Fruit fly (Drosophila melanogaster) whole organism, embryonic: ENCODE data around the gene CG32944.

Source experiments
- Atf6 ChIP-seq: fragments of 200-800 bp; sonication (Bioruptor generic); IDR thresholded peaks from 2 replicates; pipeline ENCODE4 v1.3.6; 2022; ENCODE audit warnings: missing biosample characterization, missing genetic modification characterization
- B-H2 ChIP-seq: fragments of 200-800 bp; sonication (Bioruptor generic); optimal IDR thresholded peaks from 2 replicates; lab custom pipeline; 2018; ENCODE audit warnings: missing biosample characterization, mild to moderate bottlenecking, missing genetic modification characterization
- BtbVII ChIP-seq: fragments of 200-800 bp; sonication (Bioruptor generic); optimal IDR thresholded peaks from 3 replicates; lab custom pipeline; 2017; ENCODE audit warnings: missing biosample characterization, mild to moderate bottlenecking, missing genetic modification characterization
- Bteb2 ChIP-seq: fragments of 200-800 bp; sonication (Bioruptor generic); optimal IDR thresholded peaks from 2 replicates; lab custom pipeline; 2016; ENCODE audit warnings: missing biosample characterization, missing genetic modification characterization
- CG10431 ChIP-seq: fragments of 200-800 bp; sonication (Bioruptor generic); optimal IDR thresholded peaks from 3 replicates; lab custom pipeline; 2018; ENCODE audit warnings: missing biosample characterization, mild to moderate bottlenecking, missing genetic modification characterization
- CG10565 ChIP-seq: fragments of 200-800 bp; sonication (Bioruptor generic); optimal IDR thresholded peaks from 3 replicates; lab custom pipeline; 2016; ENCODE audit warnings: missing biosample characterization, mild to moderate bottlenecking, missing genetic modification characterization
- CG12155 ChIP-seq: fragments of 200-800 bp; sonication (Bioruptor generic); optimal IDR thresholded peaks from 3 replicates; lab custom pipeline; 2016; ENCODE audit warnings: missing biosample characterization, missing genetic modification characterization
- CG14050 ChIP-seq: fragments of 200-800 bp; sonication (Bioruptor generic); IDR thresholded peaks from 3 replicates; pipeline ENCODE4 v1.3.6; 2022; ENCODE audit warnings: missing biosample characterization, missing genetic modification characterization
- CG15514 ChIP-seq: fragments of 200-800 bp; sonication (Bioruptor generic); optimal IDR thresholded peaks from 3 replicates; lab custom pipeline; 2017; ENCODE audit warnings: missing biosample characterization, missing genetic modification characterization, mild to moderate bottlenecking, moderate library complexity, missing genetic modification reagents
- CG1792 ChIP-seq: fragments of 200-800 bp; sonication (Bioruptor generic); optimal IDR thresholded peaks from 2 replicates; lab custom pipeline; 2016; ENCODE audit warnings: missing biosample characterization, missing genetic modification characterization
- CG1832 ChIP-seq: fragments of 200-800 bp; sonication (Bioruptor generic); optimal IDR thresholded peaks from 2 replicates; lab custom pipeline; 2017; ENCODE audit warnings: missing biosample characterization, mild to moderate bottlenecking, missing genetic modification characterization, inconsistent platforms
- CG18764 ChIP-seq: fragments of 200-800 bp; sonication (Bioruptor generic); optimal IDR thresholded peaks from 3 replicates; lab custom pipeline; 2016; ENCODE audit warnings: missing biosample characterization, missing genetic modification characterization
- CG2678 ChIP-seq: fragments of 200-800 bp; sonication (Bioruptor generic); optimal IDR thresholded peaks from 3 replicates; lab custom pipeline; 2019; ENCODE audit warnings: missing biosample characterization, mild to moderate bottlenecking, missing genetic modification characterization, moderate library complexity
- CG33557 ChIP-seq: fragments of 200-800 bp; sonication (Bioruptor generic); optimal IDR thresholded peaks from 2 replicates; lab custom pipeline; 2019; ENCODE audit warnings: missing biosample characterization, mild to moderate bottlenecking, missing genetic modification characterization, moderate library complexity
- CG3847 ChIP-seq: fragments of 200-800 bp; sonication (Bioruptor generic); IDR thresholded peaks from 2 replicates; pipeline ENCODE4 v1.3.6; 2022; ENCODE audit warnings: missing biosample characterization, missing genetic modification characterization
- CG9215 ChIP-seq: fragments of 200-800 bp; sonication (Bioruptor generic); IDR thresholded peaks from 2 replicates; pipeline ENCODE4 v1.3.6; 2022; ENCODE audit warnings: missing biosample characterization, missing genetic modification characterization
- CG9797 ChIP-seq: fragments of 200-800 bp; sonication (Bioruptor generic); optimal IDR thresholded peaks from 3 replicates; lab custom pipeline; 2018; ENCODE audit warnings: missing biosample characterization, mild to moderate bottlenecking, missing genetic modification characterization
- Chrac-16 ChIP-seq: fragments of 200-800 bp; sonication (Bioruptor generic); optimal IDR thresholded peaks from 3 replicates; lab custom pipeline; 2016; ENCODE audit warnings: missing biosample characterization, missing genetic modification characterization
- Dbx ChIP-seq: fragments of 200-800 bp; sonication (Bioruptor generic); IDR thresholded peaks from 3 replicates; pipeline ENCODE4 v1.3.6; 2022; ENCODE audit warnings: missing biosample characterization, missing genetic modification characterization
- Doc3 ChIP-seq: fragments of 200-800 bp; sonication (Bioruptor generic); IDR thresholded peaks from 3 replicates; pipeline ENCODE4 v1.3.6; 2022; ENCODE audit warnings: missing biosample characterization, missing genetic modification characterization; ENCODE audit not compliant: partially characterized antibody
- HLHmδ ChIP-seq: fragments of 200-800 bp; sonication (Bioruptor generic); optimal IDR thresholded peaks from 2 replicates; lab custom pipeline; 2018; ENCODE audit warnings: missing biosample characterization, mild to moderate bottlenecking, missing genetic modification characterization, moderate library complexity
- Hey ChIP-seq: fragments of 200-800 bp; sonication (Bioruptor generic); optimal IDR thresholded peaks from 3 replicates; lab custom pipeline; 2018; ENCODE audit warnings: missing biosample characterization, mild to moderate bottlenecking, missing genetic modification characterization
- Hmx ChIP-seq: fragments of 200-800 bp; sonication (Bioruptor generic); optimal IDR thresholded peaks from 2 replicates; lab custom pipeline; 2016; ENCODE audit warnings: missing biosample characterization, missing genetic modification characterization
- Jarid2 ChIP-seq: fragments of 200-800 bp; sonication (Bioruptor generic); optimal IDR thresholded peaks from 3 replicates; lab custom pipeline; 2017; ENCODE audit warnings: mild to moderate bottlenecking, missing biosample characterization, missing genetic modification reagents, missing genetic modification characterization
- Mad ChIP-seq: fragments of 200-800 bp; sonication (Bioruptor generic); optimal IDR thresholded peaks from 2 replicates; lab custom pipeline; 2016; ENCODE audit warnings: missing biosample characterization, missing genetic modification characterization
- Mes4 ChIP-seq: fragments of 200-800 bp; sonication (Bioruptor generic); optimal IDR thresholded peaks from 2 replicates; lab custom pipeline; 2016; ENCODE audit warnings: missing biosample characterization, missing genetic modification characterization
- NC2β ChIP-seq: fragments of 200-800 bp; sonication (Bioruptor generic); optimal IDR thresholded peaks from 2 replicates; lab custom pipeline; 2016; ENCODE audit warnings: missing biosample characterization, missing genetic modification characterization
- Nf-YA ChIP-seq: fragments of 200-800 bp; sonication (Bioruptor generic); IDR thresholded peaks from 2 replicates; pipeline ENCODE4 v1.3.6; 2022; ENCODE audit warnings: missing biosample characterization, missing genetic modification characterization
- Ptx1 ChIP-seq: fragments of 200-800 bp; sonication (Bioruptor generic); IDR thresholded peaks from 2 replicates; pipeline ENCODE4 v1.3.6; 2022; ENCODE audit warnings: missing biosample characterization, missing genetic modification characterization
- al ChIP-seq: fragments of 200-800 bp; sonication (Bioruptor generic); IDR thresholded peaks from 2 replicates; pipeline ENCODE4 v1.3.6; 2022; ENCODE audit warnings: missing biosample characterization, missing genetic modification characterization
- ato ChIP-seq: fragments of 200-800 bp; sonication (Bioruptor generic); IDR thresholded peaks from 2 replicates; pipeline ENCODE4 v1.3.6; 2022; ENCODE audit warnings: missing biosample characterization, missing genetic modification characterization; ENCODE audit not compliant: partially characterized antibody
- az2 ChIP-seq: fragments of 200-800 bp; sonication (Bioruptor generic); optimal IDR thresholded peaks from 3 replicates; lab custom pipeline; 2016; ENCODE audit warnings: missing biosample characterization, missing genetic modification characterization
- danr ChIP-seq: fragments of 200-800 bp; sonication (Bioruptor generic); IDR thresholded peaks from 2 replicates; pipeline ENCODE4 v1.3.6; 2022; ENCODE audit warnings: missing biosample characterization, missing genetic modification characterization
- dmrt11E ChIP-seq: fragments of 200-800 bp; sonication (Bioruptor generic); optimal IDR thresholded peaks from 3 replicates; lab custom pipeline; 2018; ENCODE audit warnings: missing biosample characterization, mild to moderate bottlenecking, missing genetic modification characterization, moderate library complexity
- eve ChIP-seq, 2 experiments: fragments of >200 bp; optimal IDR thresholded peaks; 2 replicates each; lab custom pipeline; 2017; ENCODE audit warnings: missing biosample characterization in 2 of 2, missing genetic modification characterization in 2 of 2
- inv ChIP-seq: fragments of 200-800 bp; sonication (Bioruptor generic); IDR thresholded peaks from 2 replicates; pipeline ENCODE4 v1.3.6; 2022; ENCODE audit warnings: missing biosample characterization, missing genetic modification characterization; ENCODE audit not compliant: partially characterized antibody
- jumu ChIP-seq: fragments of 200-800 bp; sonication (Bioruptor generic); optimal IDR thresholded peaks from 3 replicates; lab custom pipeline; 2016; ENCODE audit warnings: missing biosample characterization, missing genetic modification characterization
- pzg ChIP-seq: fragments of 200-800 bp; sonication (Bioruptor generic); optimal IDR thresholded peaks from 3 replicates; lab custom pipeline; 2018; ENCODE audit warnings: missing biosample characterization, mild to moderate bottlenecking, missing genetic modification characterization, moderate library complexity
- sc ChIP-seq, 3 experiments: fragments of >200 bp in 2 of 3; fragments of 200-800 bp in 1 of 3; sonication (Bioruptor generic) in 1 of 3; optimal IDR thresholded peaks; 2 replicates in 2 of 3; 3 replicates in 1 of 3; lab custom pipeline; 2017; ENCODE audit warnings: mild to moderate bottlenecking in 1 of 3, missing biosample characterization in 1 of 3, missing genetic modification characterization in 1 of 3, missing genetic modification reagents in 1 of 3
- schlank ChIP-seq: fragments of 200-800 bp; sonication (Bioruptor generic); optimal IDR thresholded peaks from 2 replicates; lab custom pipeline; 2018; ENCODE audit warnings: missing biosample characterization, mild to moderate bottlenecking, missing genetic modification characterization
- scrt ChIP-seq: fragments of 200-800 bp; sonication (Bioruptor generic); optimal IDR thresholded peaks from 2 replicates; lab custom pipeline; 2018; ENCODE audit warnings: missing biosample characterization, mild to moderate bottlenecking, missing genetic modification characterization, moderate library complexity
- shn ChIP-seq: fragments of 200-800 bp; sonication (Bioruptor generic); optimal IDR thresholded peaks from 3 replicates; lab custom pipeline; 2016; ENCODE audit warnings: missing biosample characterization, missing genetic modification characterization
- slou ChIP-seq: fragments of 200-800 bp; sonication (Bioruptor generic); optimal IDR thresholded peaks from 3 replicates; lab custom pipeline; 2016; ENCODE audit warnings: missing biosample characterization, missing genetic modification characterization
- so ChIP-seq: fragments of 200-800 bp; sonication (Bioruptor generic); IDR thresholded peaks from 3 replicates; pipeline ENCODE4 v1.3.6; 2022; ENCODE audit warnings: missing biosample characterization, missing genetic modification characterization
- stwl ChIP-seq: fragments of 200-800 bp; sonication (Bioruptor generic); optimal IDR thresholded peaks from 3 replicates; lab custom pipeline; 2018; ENCODE audit warnings: missing biosample characterization, mild to moderate bottlenecking, missing genetic modification characterization, moderate library complexity
- tll ChIP-seq, 2 experiments: fragments of 200-800 bp in 1 of 2; fragments of >200 bp in 1 of 2; sonication (Bioruptor generic) in 1 of 2; optimal IDR thresholded peaks; 2 replicates each; lab custom pipeline; 2017 to 2019; ENCODE audit warnings: missing biosample characterization in 2 of 2, missing genetic modification characterization in 2 of 2, mild to moderate bottlenecking in 1 of 2, moderate library complexity in 1 of 2
- vnd ChIP-seq: fragments of 200-800 bp; sonication (Bioruptor generic); IDR thresholded peaks from 3 replicates; pipeline ENCODE4 v1.3.6; 2022; ENCODE audit warnings: missing biosample characterization, missing genetic modification characterization; ENCODE audit not compliant: partially characterized antibody
- zfh1 ChIP-seq: fragments of 200-800 bp; sonication (Bioruptor generic); IDR thresholded peaks from 3 replicates; pipeline ENCODE4 v1.3.6; 2022; ENCODE audit warnings: missing biosample characterization, missing genetic modification characterization

The CG32944 gene

dm6 chr3R:4433441-4434077 is 14.2 kb upstream of the CG32944 start, which contains the start of the genes eIF3a and CG1074 (continued):
- TF ChIP-seq Hmx (GFP tag; lab: Kevin White, UChicago), result no peak
- TF ChIP-seq NC2β, result peak; percentile 70
- no peak for TF ChIP-seq Hey (tag; lab: Kevin White, UChicago)
- peak; percentile 73 for TF ChIP-seq BtbVII
- peak; percentile 35 for TF ChIP-seq dmrt11E
- peak; percentile 25; the same call in 1 of the 3 replicates for TF ChIP-seq so
- TF ChIP-seq Atf6 (GFP tag; lab: Robert Waterston, UW), result peak; percentile 66
- TF ChIP-seq CG10431 (GFP tag; lab: Kevin White, UChicago), result peak; percentile 67
- TF ChIP-seq CG12155 (GFP tag; lab: Kevin White, UChicago), result peak; percentile 47
- 0 out of 3 replicates have a peak, but pooled peaks have one; percentile 34 for TF ChIP-seq CG14050 (GFP tag; lab: Robert Waterston, UW)
- peak; percentile 73 for TF ChIP-seq CG9797 (GFP tag; lab: Kevin White, UChicago)
- no peak for TF ChIP-seq danr (GFP tag; lab: Robert Waterston, UW)
- TF ChIP-seq schlank, result peak; percentile 60
- peak; percentile 87 for TF ChIP-seq stwl (tag; lab: Kevin White, UChicago)
- TF ChIP-seq sc (optimal IDR thresholded peaks at IDR 0.05; lab: Kevin White, UChicago), result no peak
- no peak for TF ChIP-seq sc (GFP tag; optimal IDR thresholded peaks at IDR 0.05; lab: Kevin White, UChicago)
- peak; percentile 96 for TF ChIP-seq inv
- TF ChIP-seq pzg, result peak; percentile 95
- TF ChIP-seq jumu (GFP tag; lab: Kevin White, UChicago), result peak; percentile 42
- peak; percentile 31 for TF ChIP-seq CG18764
- TF ChIP-seq HLHmδ, result peak; percentile 92
- no peak for TF ChIP-seq eve (GFP tag; optimal IDR thresholded peaks at IDR 0.05; lab: Kevin White, UChicago)
- TF ChIP-seq slou (GFP tag; lab: Kevin White, UChicago), result peak; percentile 6
- TF ChIP-seq ato (GFP tag; lab: Robert Waterston, UW), result peak; percentile 98
- TF ChIP-seq Chrac-16, result peak; percentile 27
- TF ChIP-seq Jarid2 (GFP tag; lab: Kevin White, UChicago), result no peak
- TF ChIP-seq shn (GFP tag; lab: Kevin White, UChicago), result peak; percentile 51
- TF ChIP-seq vnd (GFP tag; lab: Robert Waterston, UW), result peak; percentile 96
- peak; percentile 89 for TF ChIP-seq B-H2 (GFP tag; lab: Kevin White, UChicago)
- TF ChIP-seq CG1792 (GFP tag; lab: Kevin White, UChicago), result peak; percentile 69
- peak in 1 of 2 experiments; percentile 68 for TF ChIP-seq tll (GFP tag; optimal IDR thresholded peaks at IDR 0.05; lab: Kevin White, UChicago)
- peak; percentile 81 for TF ChIP-seq CG3847 (GFP tag; lab: Robert Waterston, UW)
- no peak for TF ChIP-seq CG9215 (GFP tag; lab: Robert Waterston, UW)
- no peak for TF ChIP-seq CG10565 (GFP tag; lab: Kevin White, UChicago)
- TF ChIP-seq CG15514 (GFP tag; lab: Kevin White, UChicago), result peak; percentile 91
- peak; percentile 74; the same call in 2 of the 3 replicates for TF ChIP-seq zfh1
- TF ChIP-seq al (GFP tag; lab: Robert Waterston, UW), result peak; percentile 21; the same call in 1 of the 2 replicates
- peak; percentile 31 for TF ChIP-seq Bteb2 (GFP tag; lab: Kevin White, UChicago)
- peak; percentile 81 for TF ChIP-seq Dbx (GFP tag; lab: Robert Waterston, UW)
- no peak for TF ChIP-seq CG1832 (GFP tag; lab: Kevin White, UChicago)
- peak; percentile 60 for TF ChIP-seq Mes4 (GFP tag; lab: Kevin White, UChicago)
- TF ChIP-seq CG2678, result no peak
- TF ChIP-seq Ptx1 (GFP tag; lab: Robert Waterston, UW), result no peak
- peak; percentile 73 for TF ChIP-seq Mad (GFP tag; lab: Kevin White, UChicago)
- TF ChIP-seq scrt (GFP tag; lab: Kevin White, UChicago), result peak; percentile 50
- peak; percentile 86 for TF ChIP-seq Doc3 (GFP tag; lab: Robert Waterston, UW)
- TF ChIP-seq az2 (GFP tag; lab: Kevin White, UChicago), result peak; percentile 30
- TF ChIP-seq Nf-YA, result 0 out of 2 replicates have a peak, but pooled peaks have one; percentile 41
- TF ChIP-seq CG33557, result peak; percentile 56
